Fruit fly (Drosophila melanogaster) whole organism, embryonic: Measurements from ENCODE around the gene Pph13.

Experiments
- ATbp ChIP-seq: fragments of 200-800 bp; sonication (Bioruptor generic); optimal IDR thresholded peaks from 2 replicates; lab custom pipeline; 2017; ENCODE audit warnings: missing biosample characterization, mild to moderate bottlenecking, missing genetic modification characterization, missing genetic modification reagents
- Asciz ChIP-seq: fragments of 200-800 bp; sonication (Bioruptor generic); optimal IDR thresholded peaks from 2 replicates; lab custom pipeline; 2017; ENCODE audit warnings: missing biosample characterization, mild to moderate bottlenecking, missing genetic modification characterization, missing genetic modification reagents
- Awh ChIP-seq: fragments of 200-800 bp; sonication (Bioruptor generic); IDR thresholded peaks from 2 replicates; pipeline ENCODE4, ENCODE4 v1.3.6; 2022; ENCODE audit warnings: missing biosample characterization, missing genetic modification characterization
- CG10209 ChIP-seq: fragments of 200-800 bp; sonication (Bioruptor generic); optimal IDR thresholded peaks from 3 replicates; lab custom pipeline; 2017; ENCODE audit warnings: missing biosample characterization, mild to moderate bottlenecking, missing genetic modification characterization, missing genetic modification reagents
- CG1529 ChIP-seq: fragments of 200-800 bp; sonication (Bioruptor generic); optimal IDR thresholded peaks from 3 replicates; lab custom pipeline; 2018; ENCODE audit warnings: missing biosample characterization, missing genetic modification characterization
- CG15479 ChIP-seq: fragments of 200-800 bp; sonication (Bioruptor generic); optimal IDR thresholded peaks from 3 replicates; lab custom pipeline; 2019; ENCODE audit warnings: missing biosample characterization, mild to moderate bottlenecking, missing genetic modification characterization, moderate library complexity
- CG16815 ChIP-seq: fragments of 200-800 bp; sonication (Bioruptor generic); optimal IDR thresholded peaks from 3 replicates; lab custom pipeline; 2017; ENCODE audit warnings: missing biosample characterization, mild to moderate bottlenecking, missing genetic modification characterization
- CG1832 ChIP-seq: fragments of 200-800 bp; sonication (Bioruptor generic); optimal IDR thresholded peaks from 2 replicates; lab custom pipeline; 2017; ENCODE audit warnings: missing biosample characterization, mild to moderate bottlenecking, missing genetic modification characterization, inconsistent platforms
- CG3065 ChIP-seq: fragments of 200-800 bp; sonication (Bioruptor generic); optimal IDR thresholded peaks from 2 replicates; lab custom pipeline; 2016; ENCODE audit warnings: missing biosample characterization, missing genetic modification characterization
- CG3407 ChIP-seq: fragments of 200-800 bp; sonication (Bioruptor generic); optimal IDR thresholded peaks from 2 replicates; lab custom pipeline; 2018; ENCODE audit warnings: missing biosample characterization, mild to moderate bottlenecking, missing genetic modification characterization
- CG4404 ChIP-seq: fragments of 200-800 bp; sonication (Bioruptor generic); IDR thresholded peaks from 2 replicates; pipeline ENCODE4 v1.3.6; 2022; ENCODE audit warnings: missing biosample characterization, missing genetic modification characterization
- CG6689 ChIP-seq: fragments of 200-800 bp; sonication (Bioruptor generic); IDR thresholded peaks from 2 replicates; pipeline ENCODE4 v1.3.6; 2022; ENCODE audit warnings: missing biosample characterization, missing genetic modification characterization
- CG6765 ChIP-seq: fragments of 200-800 bp; sonication (Bioruptor generic); optimal IDR thresholded peaks from 3 replicates; lab custom pipeline; 2017; ENCODE audit warnings: missing biosample characterization, mild to moderate bottlenecking, missing genetic modification characterization
- CG6854 ChIP-seq: fragments of 200-800 bp; sonication (Bioruptor generic); optimal IDR thresholded peaks from 3 replicates; lab custom pipeline; 2017; ENCODE audit warnings: missing biosample characterization, mild to moderate bottlenecking, missing genetic modification characterization
- CG7271 ChIP-seq: fragments of 200-800 bp; sonication (Bioruptor generic); optimal IDR thresholded peaks from 2 replicates; lab custom pipeline; 2018; ENCODE audit warnings: missing biosample characterization, mild to moderate bottlenecking, missing genetic modification characterization, moderate library complexity
- CG7357 ChIP-seq: fragments of 200-800 bp; sonication (Bioruptor generic); IDR thresholded peaks from 3 replicates; pipeline ENCODE4 v1.3.6; 2022; ENCODE audit warnings: missing biosample characterization, missing genetic modification characterization
- CG7839 ChIP-seq: fragments of 200-800 bp; sonication (Bioruptor generic); optimal IDR thresholded peaks from 3 replicates; lab custom pipeline; 2018; ENCODE audit warnings: missing biosample characterization, mild to moderate bottlenecking, missing genetic modification characterization, moderate library complexity
- CG8388 ChIP-seq: fragments of 200-800 bp; sonication (Bioruptor generic); optimal IDR thresholded peaks from 2 replicates; lab custom pipeline; 2019; ENCODE audit warnings: missing biosample characterization, mild to moderate bottlenecking, missing genetic modification characterization, moderate library complexity
- CkIIα-i1 ChIP-seq: fragments of 200-800 bp; sonication (Bioruptor generic); IDR thresholded peaks from 2 replicates; pipeline ENCODE4 v1.3.6; 2022; ENCODE audit warnings: missing biosample characterization, missing genetic modification characterization
- Deaf1 ChIP-seq: fragments of 200-800 bp; optimal IDR thresholded peaks from 3 replicates; lab custom pipeline; 2019; ENCODE audit warnings: missing biosample characterization, mild to moderate bottlenecking, missing genetic modification characterization, moderate library complexity
- Drgx ChIP-seq: fragments of 200-800 bp; sonication (Bioruptor generic); IDR thresholded peaks from 2 replicates; pipeline ENCODE4 v1.3.6; 2022; ENCODE audit warnings: missing biosample characterization, missing genetic modification characterization
- Fer2 ChIP-seq: fragments of 200-800 bp; sonication (Bioruptor generic); optimal IDR thresholded peaks from 2 replicates; lab custom pipeline; 2018; ENCODE audit warnings: missing biosample characterization, mild to moderate bottlenecking, missing genetic modification characterization, moderate library complexity
- Hmr ChIP-seq: fragments of 200-800 bp; sonication (Bioruptor generic); optimal IDR thresholded peaks from 3 replicates; lab custom pipeline; 2017; ENCODE audit warnings: mild to moderate bottlenecking, missing biosample characterization, missing genetic modification reagents, missing genetic modification characterization
- Lpt ChIP-seq: fragments of >200 bp; optimal IDR thresholded peaks from 2 replicates; lab custom pipeline; 2018; ENCODE audit warnings: missing biosample characterization, missing genetic modification characterization
- Mes4 ChIP-seq: fragments of 200-800 bp; sonication (Bioruptor generic); optimal IDR thresholded peaks from 2 replicates; lab custom pipeline; 2016; ENCODE audit warnings: missing biosample characterization, missing genetic modification characterization
- Neu2 ChIP-seq: fragments of 200-800 bp; sonication (Bioruptor generic); optimal IDR thresholded peaks from 3 replicates; lab custom pipeline; 2016; ENCODE audit warnings: missing biosample characterization, missing genetic modification characterization, borderline replicate concordance
- Spps ChIP-seq: fragments of 200-800 bp; sonication (Bioruptor generic); optimal IDR thresholded peaks from 2 replicates; lab custom pipeline; 2018; ENCODE audit warnings: missing biosample characterization, mild to moderate bottlenecking, missing genetic modification characterization
- Ssrp ChIP-seq: fragments of 200-800 bp; sonication (Bioruptor generic); optimal IDR thresholded peaks from 2 replicates; lab custom pipeline; 2018; ENCODE audit warnings: missing biosample characterization, mild to moderate bottlenecking, missing genetic modification characterization, moderate library complexity
- Trl ChIP-seq, 3 experiments: fragments of >200 bp in 2 of 3; fragments of 200-800 bp in 1 of 3; sonication (Bioruptor generic) in 1 of 3; optimal IDR thresholded peaks; 2 replicates in 1 of 3; 3 replicates in 2 of 3; lab custom pipeline; 2016 to 2017; ENCODE audit warnings: missing biosample characterization in 1 of 3, missing genetic modification characterization in 1 of 3
- Vsx1 ChIP-seq: fragments of 200-800 bp; sonication (Bioruptor generic); optimal IDR thresholded peaks from 2 replicates; lab custom pipeline; 2017; ENCODE audit warnings: missing biosample characterization, mild to moderate bottlenecking, missing genetic modification characterization, missing genetic modification reagents
- bab2 ChIP-seq: fragments of 200-800 bp; sonication (Bioruptor generic); optimal IDR thresholded peaks from 2 replicates; lab custom pipeline; 2016; ENCODE audit warnings: missing biosample characterization, missing genetic modification characterization
- bcd ChIP-seq: fragments of 200-800 bp; sonication (Bioruptor generic); optimal IDR thresholded peaks from 2 replicates; lab custom pipeline; 2017; ENCODE audit warnings: missing biosample characterization, mild to moderate bottlenecking, missing genetic modification characterization
- danr ChIP-seq: fragments of 200-800 bp; sonication (Bioruptor generic); IDR thresholded peaks from 2 replicates; pipeline ENCODE4 v1.3.6; 2022; ENCODE audit warnings: missing biosample characterization, missing genetic modification characterization
- en ChIP-seq: fragments of 200-800 bp; sonication (Bioruptor generic); optimal IDR thresholded peaks from 2 replicates; lab custom pipeline; 2016; ENCODE audit warnings: missing biosample characterization, missing genetic modification characterization
- fd3F ChIP-seq: fragments of 200-800 bp; sonication (Bioruptor generic); optimal IDR thresholded peaks from 2 replicates; lab custom pipeline; 2018; ENCODE audit warnings: missing biosample characterization, mild to moderate bottlenecking, missing genetic modification characterization, moderate library complexity
- gcm ChIP-seq: fragments of 200-800 bp; sonication (Bioruptor generic); optimal IDR thresholded peaks from 2 replicates; lab custom pipeline; 2019; ENCODE audit warnings: missing biosample characterization, mild to moderate bottlenecking, missing genetic modification characterization, moderate library complexity
- nau ChIP-seq: fragments of 200-800 bp; sonication (Bioruptor generic); optimal IDR thresholded peaks from 3 replicates; lab custom pipeline; 2017; ENCODE audit warnings: missing biosample characterization, mild to moderate bottlenecking, missing genetic modification characterization, missing genetic modification reagents
- otp ChIP-seq: fragments of 200-800 bp; sonication (Bioruptor generic); IDR thresholded peaks from 3 replicates; pipeline ENCODE4, ENCODE4 v1.3.6; 2022; ENCODE audit warnings: missing biosample characterization, missing genetic modification characterization
- prd ChIP-seq, 3 experiments: fragments of >200 bp in 2 of 3; fragments of 200-800 bp in 1 of 3; sonication (Bioruptor generic) in 1 of 3; optimal IDR thresholded peaks in 2 of 3; IDR thresholded peaks in 1 of 3; 2 replicates in 2 of 3; 3 replicates in 1 of 3; pipeline versions ENCODE4 v1.3.6 to Lab custom; 2017 to 2022; ENCODE audit warnings: missing biosample characterization in 1 of 3, missing genetic modification characterization in 1 of 3
- pum ChIP-seq: fragments of 200-800 bp; sonication (Bioruptor generic); optimal IDR thresholded peaks from 2 replicates; lab custom pipeline; 2016; ENCODE audit warnings: missing biosample characterization, missing genetic modification characterization
- sd ChIP-seq: fragments of 200-800 bp; sonication (Bioruptor generic); optimal IDR thresholded peaks from 3 replicates; lab custom pipeline; 2018; ENCODE audit warnings: missing biosample characterization, mild to moderate bottlenecking, missing genetic modification characterization, moderate library complexity
- sens ChIP-seq: fragments of 200-800 bp; sonication (Bioruptor generic); peaks from one replicate; lab custom pipeline; 2016; ENCODE audit warnings: missing biosample characterization, missing genetic modification characterization
- sim ChIP-seq: fragments of 200-800 bp; sonication (Bioruptor generic); IDR thresholded peaks from 2 replicates; pipeline ENCODE4 v1.3.6; 2022; ENCODE audit warnings: missing biosample characterization, missing genetic modification characterization
- slp2 ChIP-seq: fragments of 200-800 bp; sonication (Bioruptor generic); optimal IDR thresholded peaks from 2 replicates; lab custom pipeline; 2016; ENCODE audit warnings: missing biosample characterization, missing genetic modification characterization
- sob ChIP-seq: fragments of 200-800 bp; sonication (Bioruptor generic); IDR thresholded peaks from 2 replicates; pipeline ENCODE4 v1.3.6; 2022; ENCODE audit warnings: missing biosample characterization, missing genetic modification characterization
- sug ChIP-seq: fragments of 200-800 bp; optimal IDR thresholded peaks from 2 replicates; lab custom pipeline; 2019; ENCODE audit warnings: missing biosample characterization, mild to moderate bottlenecking, missing genetic modification characterization, moderate library complexity
- tup ChIP-seq: fragments of 200-800 bp; sonication (Bioruptor generic); optimal IDR thresholded peaks from 2 replicates; lab custom pipeline; 2016; ENCODE audit warnings: missing biosample characterization, mild to moderate bottlenecking, missing genetic modification characterization, moderate library complexity
- tx ChIP-seq: fragments of 200-800 bp; sonication (Bioruptor generic); optimal IDR thresholded peaks from 2 replicates; lab custom pipeline; 2016; ENCODE audit warnings: missing biosample characterization, missing genetic modification characterization
- wdn ChIP-seq: fragments of 200-800 bp; sonication (Bioruptor generic); IDR thresholded peaks from 2 replicates; pipeline ENCODE4 v1.3.6; 2022; ENCODE audit warnings: missing biosample characterization, missing genetic modification characterization
- z ChIP-seq: fragments of 200-800 bp; sonication (Bioruptor generic); IDR thresholded peaks from 3 replicates; pipeline ENCODE4 v1.3.6; 2022; ENCODE audit warnings: missing biosample characterization, missing genetic modification characterization

Gene Pph13

dm6 chr2L:552432-552929, 24.8 kb upstream of the Pph13 start, which contains the start of gene Ets21C (continued):
- no peak for TF ChIP-seq CG3065 (GFP tag; lab: Kevin White, UChicago)
- TF ChIP-seq CG7839 (tag; lab: Kevin White, UChicago), result no peak
- peak; percentile 86 for TF ChIP-seq CG6689 (GFP tag; lab: Robert Waterston, UW)
- TF ChIP-seq CG8388, result no peak
- peak; percentile 50 to 72 for TF ChIP-seq Trl (optimal IDR thresholded peaks at IDR 0.05; lab: Kevin White, UChicago)
- peak; percentile 28 for TF ChIP-seq Trl (GFP tag; optimal IDR thresholded peaks at IDR 0.05; lab: Kevin White, UChicago)
- TF ChIP-seq CG10209 (GFP tag; lab: Kevin White, UChicago), result no peak
- TF ChIP-seq Vsx1, result no peak
- no peak for TF ChIP-seq CG1529 (GFP tag; lab: Kevin White, UChicago)
- TF ChIP-seq CG6765 (GFP tag; lab: Kevin White, UChicago), result peak; percentile 58
- no peak for TF ChIP-seq CkIIα-i1
- TF ChIP-seq Mes4 (GFP tag; lab: Kevin White, UChicago), result no peak
- no peak for TF ChIP-seq CG3407 (GFP tag; lab: Kevin White, UChicago)
- no peak for TF ChIP-seq CG6854 (GFP tag; lab: Kevin White, UChicago)
- TF ChIP-seq CG15479 (GFP tag; lab: Kevin White, UChicago), result no peak
- TF ChIP-seq wdn (GFP tag; lab: Robert Waterston, UW), result 0 out of 2 replicates have a peak, but pooled peaks have one; percentile 11
- TF ChIP-seq tup (GFP tag; lab: Kevin White, UChicago), result no peak
- no peak for TF ChIP-seq CG1832 (GFP tag; lab: Kevin White, UChicago)
- TF ChIP-seq danr, result no peak
- TF ChIP-seq gcm, result no peak
- no peak for TF ChIP-seq Neu2 (GFP tag; lab: Kevin White, UChicago)
- peak; percentile 83 for TF ChIP-seq sd
- TF ChIP-seq sug (tag; lab: Kevin White, UChicago), result peak; percentile 99
- TF ChIP-seq Spps (tag; lab: Kevin White, UChicago), result no peak
- TF ChIP-seq sob (GFP tag; lab: Robert Waterston, UW), result no peak; the same call in 1 of the 2 replicates
- no peak for TF ChIP-seq CG7271 (tag; lab: Kevin White, UChicago)
- TF ChIP-seq Awh (GFP tag; lab: Robert Waterston, UW), result 0 out of 2 replicates have a peak, but pooled peaks have one; percentile 9
- no peak for TF ChIP-seq bab2 (GFP tag; lab: Kevin White, UChicago)
- TF ChIP-seq sim (GFP tag; lab: Robert Waterston, UW), result no peak
- TF ChIP-seq Lpt (GFP tag; lab: Kevin White, UChicago), result no peak
- no peak for TF ChIP-seq fd3F (GFP tag; lab: Kevin White, UChicago)
- TF ChIP-seq Deaf1 (tag; lab: Kevin White, UChicago), result peak; percentile 97
- TF ChIP-seq CG16815 (GFP tag; lab: Kevin White, UChicago), result no peak
- TF ChIP-seq z, result no peak
- TF ChIP-seq otp (GFP tag; lab: Robert Waterston, UW), result no peak
- TF ChIP-seq bcd (GFP tag; lab: Kevin White, UChicago), result no peak
- no peak for TF ChIP-seq prd (optimal IDR thresholded peaks at IDR 0.05; lab: Kevin White, UChicago)
- TF ChIP-seq prd (GFP tag; IDR thresholded peaks at IDR 0.05; lab: Robert Waterston, UW), result no peak
- TF ChIP-seq sens, result peak; percentile 69
- no peak for TF ChIP-seq nau (GFP tag; lab: Kevin White, UChicago)
- TF ChIP-seq Hmr (GFP tag; lab: Kevin White, UChicago), result no peak
- no peak for TF ChIP-seq en (GFP tag; lab: Kevin White, UChicago)
- TF ChIP-seq ATbp, result no peak
- no peak for TF ChIP-seq tx (GFP tag; lab: Kevin White, UChicago)
- no peak for TF ChIP-seq CG4404 (GFP tag; lab: Robert Waterston, UW)
- peak; percentile 75 for TF ChIP-seq Drgx (GFP tag; lab: Robert Waterston, UW)
- no peak for TF ChIP-seq Ssrp
- TF ChIP-seq Fer2, result no peak
- TF ChIP-seq pum (GFP tag; lab: Kevin White, UChicago), result no peak
- no peak for TF ChIP-seq CG7357 (GFP tag; lab: Robert Waterston, UW)
- no peak for TF ChIP-seq Asciz
- TF ChIP-seq slp2 (GFP tag; lab: Kevin White, UChicago), result no peak
